Worm (Caenorhabditis elegans) whole organism, midembryonic: ENCODE results near the gene T16A9.5.

Source experiments
- T22C8.4 ChIP-seq: fragments of 200-800 bp; sonication (Bioruptor generic); IDR thresholded peaks from 2 replicates; pipeline ENCODE4 v1.3.6; 2022; ENCODE audit warnings: missing genetic modification characterization, missing compliant biosample characterization
- cog-1 ChIP-seq: sonication (generic microtip); optimal IDR thresholded peaks from 2 replicates; lab custom pipeline; 2016; ENCODE audit warnings: missing genetic modification characterization, missing compliant biosample characterization
- flt-1 ChIP-seq: fragments of 200-800 bp; sonication (Bioruptor generic); IDR thresholded peaks from 2 replicates; pipeline ENCODE4 v1.3.6; 2022; ENCODE audit warnings: missing genetic modification characterization, missing compliant biosample characterization
- klf-2 ChIP-seq: fragments of 200-800 bp; sonication (Bioruptor generic); conservative IDR thresholded peaks from 2 replicates; pipeline ENCODE4 v1.3.6; 2022; ENCODE audit warnings: missing genetic modification reagents, missing genetic modification characterization, missing compliant biosample characterization
- med-1 ChIP-seq: sonication (generic microtip); optimal IDR thresholded peaks from 2 replicates; lab custom pipeline; 2017; ENCODE audit warnings: missing genetic modification characterization, mild to moderate bottlenecking, missing compliant biosample characterization, antibody characterized with exemption, missing genetic modification reagents; ENCODE audit not compliant: insufficient read depth
- ref-1 ChIP-seq: fragments of 200-800 bp; sonication (Bioruptor generic); conservative IDR thresholded peaks from 2 replicates; pipeline ENCODE4 v1.3.6; 2022; ENCODE audit warnings: missing genetic modification reagents, missing genetic modification characterization, missing compliant biosample characterization
- tab-1 ChIP-seq: fragments of 200-800 bp; sonication (Bioruptor generic); IDR thresholded peaks from 2 replicates; pipeline ENCODE4 v1.3.6; 2022; ENCODE audit warnings: missing genetic modification characterization, missing compliant biosample characterization

DNA sequence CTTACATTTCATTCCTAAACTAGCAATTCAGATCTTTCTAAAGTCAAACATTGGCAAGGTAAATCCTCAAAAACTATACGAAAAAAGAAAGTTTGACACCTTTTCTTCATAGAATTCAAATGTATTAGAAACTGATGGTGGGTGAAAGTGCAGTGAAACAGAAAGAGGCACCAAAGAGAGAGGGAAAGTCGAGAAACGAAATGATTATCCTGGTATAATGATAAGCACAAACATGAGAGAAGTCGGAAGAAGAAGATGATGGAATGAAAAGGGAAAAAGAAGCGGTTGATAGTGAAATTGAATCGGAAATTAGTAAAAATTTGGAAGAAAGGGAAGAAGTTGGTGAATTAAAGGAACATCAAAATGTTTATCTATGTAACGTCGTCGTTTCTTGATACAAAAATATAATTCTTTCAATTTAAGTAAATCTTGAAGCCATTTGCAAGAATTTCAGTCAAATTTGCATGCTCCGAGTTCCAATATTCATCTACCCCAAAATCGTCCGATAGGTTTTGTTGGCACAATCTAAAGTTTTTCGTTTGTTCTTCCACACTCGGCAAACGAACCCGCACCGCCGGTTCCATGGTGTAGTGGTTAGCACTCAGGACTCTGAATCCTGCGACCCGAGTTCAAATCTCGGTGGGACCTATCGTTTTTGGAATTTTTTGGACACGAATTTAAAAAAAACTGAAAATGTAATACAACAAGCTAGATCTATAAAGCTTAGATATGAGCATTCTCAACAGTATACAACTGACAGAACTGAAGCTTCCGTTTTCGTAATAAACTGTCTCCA, 16.0 kb upstream of the T16A9.5 start:
- TF ChIP-seq flt-1, result no peak
- TF ChIP-seq tab-1, result no peak
- no peak for TF ChIP-seq cog-1 (tag; lab: Kevin White, UChicago)
- TF ChIP-seq ref-1, result no peak
- no peak for TF ChIP-seq med-1 (GFP tag; lab: Kevin White, UChicago)
- TF ChIP-seq klf-2, result no peak
- TF ChIP-seq T22C8.4 (GFP tag; lab: Robert Waterston, UW), result no peak
